Worm (Caenorhabditis elegans) whole organism, mixed stage, embryonic: ENCODE measurements around the gene K11G12.6.

Experiments
- lsy-2 ChIP-seq: fragments of 150-350 bp; optimal IDR thresholded peaks from 2 replicates; lab custom pipeline; 2014; ENCODE audit warnings: missing biosample characterization, missing genetic modification characterization
- nhr-237 ChIP-seq: fragments of 150-350 bp; optimal IDR thresholded peaks from 2 replicates; lab custom pipeline; 2014; ENCODE audit warnings: missing biosample characterization, missing genetic modification characterization
- unc-39 ChIP-seq: fragments of 150-350 bp; optimal IDR thresholded peaks from 2 replicates; lab custom pipeline; 2014; ENCODE audit warnings: missing biosample characterization, missing genetic modification characterization

DNA sequence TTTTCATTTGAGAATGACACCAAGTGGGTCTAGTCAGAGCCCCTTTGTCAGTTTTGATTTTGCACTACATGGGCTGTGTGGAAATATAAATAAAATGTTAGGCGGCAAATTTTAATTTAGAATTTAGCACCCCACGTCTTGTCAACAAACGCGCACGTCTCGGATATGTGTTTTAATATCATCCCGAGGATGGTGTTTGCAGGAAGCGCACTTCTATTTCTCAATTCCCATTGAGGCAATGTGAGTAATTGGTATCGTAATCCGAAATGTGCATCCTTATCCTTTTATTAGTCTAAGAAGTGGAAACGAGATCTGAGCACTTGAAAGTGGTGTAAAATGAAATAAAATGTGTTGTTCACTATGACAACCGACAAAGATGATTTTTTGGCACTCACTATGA lies 41.7 kb downstream of the K11G12.6 start:
- TF ChIP-seq unc-39 (tag; lab: Kevin White, UChicago) (no peak), lsy-2 (tag; lab: Kevin White, UChicago) (no peak), nhr-237 (no peak)
